Worm (Caenorhabditis elegans): ENCODE results near the gene ZC132.11.
"Not testable (repeated sequence)": the region's sequence is repeated elsewhere in the genome, so short reads cannot be mapped to it uniquely, and the experiment has no call there.

DNA sequence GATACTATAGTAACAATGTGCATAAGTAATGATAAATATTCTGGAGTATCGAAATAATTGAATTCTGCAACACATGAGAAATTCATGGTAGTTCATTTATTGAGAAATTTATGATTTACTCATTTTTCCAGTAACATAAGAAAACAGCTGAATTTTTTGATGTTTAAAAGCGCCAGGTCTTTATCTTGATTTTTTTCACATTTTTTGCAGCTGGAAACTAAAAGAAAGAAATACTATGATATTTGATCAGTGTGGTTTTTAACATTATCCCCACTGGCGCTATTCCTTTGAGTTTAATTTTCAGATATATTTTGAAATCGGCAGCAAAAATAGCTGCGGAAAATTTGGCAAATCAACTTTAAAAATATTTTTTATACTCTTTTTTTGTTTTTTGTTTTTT is 5.1 kb downstream of the ZC132.11 start, which contains the start of gene srh-194:
- TF ChIP-seq ets-5 (GFP tag; IDR thresholded peaks at IDR 0.05); fos-1 (tag; optimal IDR thresholded peaks at IDR 0.05); ztf-4 (tag; optimal IDR thresholded peaks at IDR 0.05); skn-1 (tag; optimal IDR thresholded peaks at IDR 0.05); fkh-10 (GFP tag; optimal IDR thresholded peaks at IDR 0.05); ztf-11 (tag; optimal IDR thresholded peaks at IDR 0.05); efl-1 (optimal IDR thresholded peaks at IDR 0.05); efl-1 (GFP tag; optimal IDR thresholded peaks at IDR 0.05 in 1 of 2); efl-3 (GFP tag; optimal IDR thresholded peaks at IDR 0.05); zag-1 (tag; optimal IDR thresholded peaks at IDR 0.05); unc-30 (tag; optimal IDR thresholded peaks at IDR 0.05): not testable (repeated sequence)

Measured in whole organism, L1 larva.